Fruit fly (Drosophila melanogaster) whole organism, prepupa: ENCODE results near the gene CG32988.

Source experiments
- CG1621 ChIP-seq: fragments of 200-800 bp; sonication (Bioruptor generic); optimal IDR thresholded peaks from 3 replicates; lab custom pipeline; 2018; ENCODE audit warnings: missing biosample characterization, mild to moderate bottlenecking, missing genetic modification characterization
- CG7368 ChIP-seq: fragments of 200-800 bp; sonication (Bioruptor generic); optimal IDR thresholded peaks from 3 replicates; lab custom pipeline; 2016; ENCODE audit warnings: missing biosample characterization, missing genetic modification characterization
- Ets21C ChIP-seq: fragments of 200-800 bp; sonication (Bioruptor generic); optimal IDR thresholded peaks from 3 replicates; lab custom pipeline; 2016; ENCODE audit warnings: missing biosample characterization, missing genetic modification characterization
- OdsH ChIP-seq: fragments of 200-800 bp; sonication (Bioruptor generic); optimal IDR thresholded peaks from 3 replicates; lab custom pipeline; 2016; ENCODE audit warnings: missing biosample characterization, missing genetic modification characterization
- Smox ChIP-seq: fragments of 200-800 bp; sonication (Bioruptor generic); optimal IDR thresholded peaks from 3 replicates; lab custom pipeline; 2016; ENCODE audit warnings: missing biosample characterization, missing genetic modification characterization
- ss ChIP-seq, 2 experiments: fragments of 200-800 bp; sonication (Bioruptor generic); optimal IDR thresholded peaks; 2 replicates in 1 of 2; 3 replicates in 1 of 2; lab custom pipeline; 2017 to 2018; ENCODE audit warnings: mild to moderate bottlenecking in 2 of 2, missing biosample characterization in 2 of 2, missing genetic modification characterization in 2 of 2, moderate library complexity in 1 of 2
- svp ChIP-seq: fragments of 200-800 bp; sonication (Bioruptor generic); peaks from one replicate; lab custom pipeline; 2016; ENCODE audit warnings: missing biosample characterization, missing genetic modification characterization

- TF ChIP-seq CG7368 (GFP tag; lab: Kevin White, UChicago): no peak
- no peak for TF ChIP-seq svp
- no peak for TF ChIP-seq ss (GFP tag; optimal IDR thresholded peaks at IDR 0.05; lab: Kevin White, UChicago)
- no peak for TF ChIP-seq Ets21C (GFP tag; lab: Kevin White, UChicago)
- TF ChIP-seq OdsH (GFP tag; lab: Kevin White, UChicago): no peak
- TF ChIP-seq CG1621 (tag; lab: Kevin White, UChicago): no peak
- TF ChIP-seq Smox (GFP tag; lab: Kevin White, UChicago): no peak
Observed at dm6 chr2L:8875835-8876234, 11.2 kb downstream of the CG32988 start.
